Fruit fly (Drosophila melanogaster) whole organism, embryonic: ENCODE measurements around the gene sro.

Source experiments
- ATbp ChIP-seq: fragments of 200-800 bp; sonication (Bioruptor generic); optimal IDR thresholded peaks from 2 replicates; lab custom pipeline; 2017; ENCODE audit warnings: missing biosample characterization, mild to moderate bottlenecking, missing genetic modification characterization, missing genetic modification reagents
- Abd-B ChIP-seq: fragments of 200-800 bp; sonication (Bioruptor generic); optimal IDR thresholded peaks from 2 replicates; lab custom pipeline; 2018; ENCODE audit warnings: missing biosample characterization, mild to moderate bottlenecking, missing genetic modification characterization, moderate library complexity
- Antp ChIP-seq: fragments of 200-800 bp; sonication (Bioruptor generic); optimal IDR thresholded peaks from 3 replicates; lab custom pipeline; 2016; ENCODE audit warnings: missing biosample characterization, missing genetic modification characterization
- CG10321 ChIP-seq: fragments of 200-800 bp; sonication (Bioruptor generic); IDR thresholded peaks from 2 replicates; pipeline ENCODE4 v1.3.6; 2022; ENCODE audit warnings: missing biosample characterization, missing genetic modification characterization
- CG12155 ChIP-seq: fragments of 200-800 bp; sonication (Bioruptor generic); optimal IDR thresholded peaks from 3 replicates; lab custom pipeline; 2016; ENCODE audit warnings: missing biosample characterization, missing genetic modification characterization
- CG12236 ChIP-seq: fragments of 200-800 bp; sonication (Bioruptor generic); optimal IDR thresholded peaks from 2 replicates; lab custom pipeline; 2016; ENCODE audit warnings: missing biosample characterization, missing genetic modification characterization
- CG12942 ChIP-seq: fragments of 200-800 bp; sonication (Bioruptor generic); optimal IDR thresholded peaks from 3 replicates; lab custom pipeline; 2016; ENCODE audit warnings: missing biosample characterization, missing genetic modification characterization
- CG13123 ChIP-seq: fragments of 200-800 bp; sonication (Bioruptor generic); optimal IDR thresholded peaks from 2 replicates; lab custom pipeline; 2016; ENCODE audit warnings: missing biosample characterization, missing genetic modification characterization
- CG14860 ChIP-seq: fragments of 200-800 bp; sonication (Bioruptor generic); IDR thresholded peaks from 3 replicates; pipeline ENCODE4 v1.3.6; 2022; ENCODE audit warnings: missing biosample characterization, missing genetic modification characterization; ENCODE audit not compliant: partially characterized antibody
- CG15479 ChIP-seq: fragments of 200-800 bp; sonication (Bioruptor generic); optimal IDR thresholded peaks from 3 replicates; lab custom pipeline; 2019; ENCODE audit warnings: missing biosample characterization, mild to moderate bottlenecking, missing genetic modification characterization, moderate library complexity
- CG17328 ChIP-seq: fragments of 200-800 bp; sonication (Bioruptor generic); IDR thresholded peaks from 2 replicates; pipeline ENCODE4 v1.3.6; 2022; ENCODE audit warnings: missing biosample characterization, missing genetic modification characterization
- CG17359 ChIP-seq: fragments of 200-800 bp; sonication (Bioruptor generic); optimal IDR thresholded peaks from 3 replicates; lab custom pipeline; 2018; ENCODE audit warnings: missing biosample characterization, mild to moderate bottlenecking, missing genetic modification characterization, moderate library complexity
- CG17802 ChIP-seq: fragments of 200-800 bp; sonication (Bioruptor generic); optimal IDR thresholded peaks from 2 replicates; lab custom pipeline; 2018; ENCODE audit warnings: missing biosample characterization, mild to moderate bottlenecking, missing genetic modification characterization, moderate library complexity
- CG1832 ChIP-seq: fragments of 200-800 bp; sonication (Bioruptor generic); optimal IDR thresholded peaks from 2 replicates; lab custom pipeline; 2017; ENCODE audit warnings: missing biosample characterization, mild to moderate bottlenecking, missing genetic modification characterization, inconsistent platforms
- CG18599 ChIP-seq: fragments of 200-800 bp; sonication (Bioruptor generic); optimal IDR thresholded peaks from 3 replicates; lab custom pipeline; 2017; ENCODE audit warnings: missing biosample characterization, missing genetic modification characterization, mild to moderate bottlenecking, moderate library complexity, missing genetic modification reagents
- CG31224 ChIP-seq: fragments of 200-800 bp; sonication (Bioruptor generic); IDR thresholded peaks from 2 replicates; pipeline ENCODE4 v1.3.6; 2022; ENCODE audit warnings: missing biosample characterization, missing genetic modification characterization
- CG6683 ChIP-seq: fragments of 200-800 bp; sonication (Bioruptor generic); optimal IDR thresholded peaks from 2 replicates; lab custom pipeline; 2017; ENCODE audit warnings: missing biosample characterization, mild to moderate bottlenecking, missing genetic modification characterization, missing genetic modification reagents
- CG7357 ChIP-seq: fragments of 200-800 bp; sonication (Bioruptor generic); IDR thresholded peaks from 3 replicates; pipeline ENCODE4 v1.3.6; 2022; ENCODE audit warnings: missing biosample characterization, missing genetic modification characterization
- CG7839 ChIP-seq: fragments of 200-800 bp; sonication (Bioruptor generic); optimal IDR thresholded peaks from 3 replicates; lab custom pipeline; 2018; ENCODE audit warnings: missing biosample characterization, mild to moderate bottlenecking, missing genetic modification characterization, moderate library complexity
- CG8944 ChIP-seq: fragments of 200-800 bp; sonication (Bioruptor generic); optimal IDR thresholded peaks from 3 replicates; lab custom pipeline; 2016; ENCODE audit warnings: missing biosample characterization, missing genetic modification characterization
- CHES-1-like ChIP-seq: fragments of 200-800 bp; sonication (Bioruptor generic); optimal IDR thresholded peaks from 2 replicates; lab custom pipeline; 2016; ENCODE audit warnings: missing biosample characterization, missing genetic modification characterization
- Dad ChIP-seq: fragments of 200-800 bp; sonication (Bioruptor generic); optimal IDR thresholded peaks from 3 replicates; lab custom pipeline; 2016; ENCODE audit warnings: missing biosample characterization, missing genetic modification characterization
- Dip2 ChIP-seq: fragments of 200-800 bp; sonication (Bioruptor generic); IDR thresholded peaks from 2 replicates; pipeline ENCODE4 v1.3.6; 2022; ENCODE audit warnings: missing biosample characterization, missing genetic modification characterization
- Dp ChIP-seq: fragments of 200-800 bp; sonication (Bioruptor generic); optimal IDR thresholded peaks from 2 replicates; lab custom pipeline; 2018; ENCODE audit warnings: missing biosample characterization, mild to moderate bottlenecking, missing genetic modification characterization, moderate library complexity
- Eip74EF ChIP-seq, 2 experiments: fragments of 200-800 bp in 1 of 2; fragments of >200 bp in 1 of 2; sonication (Bioruptor generic) in 1 of 2; optimal IDR thresholded peaks; 2 replicates each; lab custom pipeline; 2017 to 2019; ENCODE audit warnings: missing biosample characterization in 2 of 2, missing genetic modification characterization in 2 of 2, mild to moderate bottlenecking in 1 of 2, moderate library complexity in 1 of 2
- Ets97D ChIP-seq: fragments of 200-800 bp; sonication (Bioruptor generic); optimal IDR thresholded peaks from 3 replicates; lab custom pipeline; 2016; ENCODE audit warnings: missing biosample characterization, missing genetic modification characterization
- HmgZ ChIP-seq: fragments of 200-800 bp; sonication (Bioruptor generic); optimal IDR thresholded peaks from 2 replicates; lab custom pipeline; 2018; ENCODE audit warnings: missing biosample characterization, mild to moderate bottlenecking, missing genetic modification characterization
- Hmx ChIP-seq: fragments of 200-800 bp; sonication (Bioruptor generic); optimal IDR thresholded peaks from 2 replicates; lab custom pipeline; 2016; ENCODE audit warnings: missing biosample characterization, missing genetic modification characterization
- Hr51 ChIP-seq, 2 experiments: fragments of 200-800 bp; sonication (Bioruptor generic); optimal IDR thresholded peaks; 2 replicates in 1 of 2; 3 replicates in 1 of 2; lab custom pipeline; 2016 to 2018; ENCODE audit warnings: missing biosample characterization in 2 of 2, missing genetic modification characterization in 2 of 2, mild to moderate bottlenecking in 1 of 2, moderate library complexity in 1 of 2
- NFAT ChIP-seq: fragments of 200-800 bp; sonication (Bioruptor generic); IDR thresholded peaks from 2 replicates; pipeline ENCODE4 v1.3.6; 2022; ENCODE audit warnings: missing biosample characterization, missing genetic modification characterization
- Nf-YA ChIP-seq: fragments of 200-800 bp; sonication (Bioruptor generic); IDR thresholded peaks from 2 replicates; pipeline ENCODE4 v1.3.6; 2022; ENCODE audit warnings: missing biosample characterization, missing genetic modification characterization
- Poxn ChIP-seq: fragments of 200-800 bp; sonication (Bioruptor generic); IDR thresholded peaks from 2 replicates; pipeline ENCODE4 v1.3.6; 2022; ENCODE audit warnings: missing biosample characterization, missing genetic modification characterization
- TFAM ChIP-seq: fragments of 200-800 bp; sonication (Bioruptor generic); optimal IDR thresholded peaks from 2 replicates; lab custom pipeline; 2017; ENCODE audit warnings: missing biosample characterization, missing genetic modification characterization, inconsistent platforms
- bsh ChIP-seq, 2 experiments: fragments of 200-800 bp; sonication (Bioruptor generic); optimal IDR thresholded peaks; 2 replicates each; lab custom pipeline; 2017 to 2018; ENCODE audit warnings: mild to moderate bottlenecking in 2 of 2, missing biosample characterization in 2 of 2, missing genetic modification characterization in 2 of 2, moderate library complexity in 1 of 2
- chn ChIP-seq: fragments of 200-800 bp; sonication (Bioruptor generic); optimal IDR thresholded peaks from 2 replicates; lab custom pipeline; 2016; ENCODE audit warnings: missing biosample characterization, missing genetic modification characterization
- danr ChIP-seq: fragments of 200-800 bp; sonication (Bioruptor generic); IDR thresholded peaks from 2 replicates; pipeline ENCODE4 v1.3.6; 2022; ENCODE audit warnings: missing biosample characterization, missing genetic modification characterization
- dm ChIP-seq: fragments of 200-800 bp; sonication (Bioruptor generic); optimal IDR thresholded peaks from 3 replicates; lab custom pipeline; 2016; ENCODE audit warnings: missing biosample characterization, missing genetic modification characterization
- kay ChIP-seq: fragments of 200-800 bp; sonication (Bioruptor generic); optimal IDR thresholded peaks from 2 replicates; lab custom pipeline; 2016; ENCODE audit warnings: missing biosample characterization, missing genetic modification characterization
- nau ChIP-seq: fragments of 200-800 bp; sonication (Bioruptor generic); optimal IDR thresholded peaks from 3 replicates; lab custom pipeline; 2017; ENCODE audit warnings: missing biosample characterization, mild to moderate bottlenecking, missing genetic modification characterization, missing genetic modification reagents
- nerfin-2 ChIP-seq: fragments of 200-800 bp; sonication (Bioruptor generic); IDR thresholded peaks from 2 replicates; pipeline ENCODE4 v1.3.6; 2022; ENCODE audit warnings: missing biosample characterization, missing genetic modification characterization; ENCODE audit not compliant: partially characterized antibody
- pho ChIP-seq: fragments of 200-800 bp; sonication (Bioruptor generic); optimal IDR thresholded peaks from 2 replicates; lab custom pipeline; 2016; ENCODE audit warnings: missing biosample characterization, missing genetic modification characterization
- repo ChIP-seq: fragments of 200-800 bp; sonication (Bioruptor generic); optimal IDR thresholded peaks from 2 replicates; lab custom pipeline; 2016; ENCODE audit warnings: missing biosample characterization, missing genetic modification characterization
- sc ChIP-seq, 3 experiments: fragments of >200 bp in 2 of 3; fragments of 200-800 bp in 1 of 3; sonication (Bioruptor generic) in 1 of 3; optimal IDR thresholded peaks; 2 replicates in 2 of 3; 3 replicates in 1 of 3; lab custom pipeline; 2017; ENCODE audit warnings: mild to moderate bottlenecking in 1 of 3, missing biosample characterization in 1 of 3, missing genetic modification characterization in 1 of 3, missing genetic modification reagents in 1 of 3
- sima ChIP-seq: fragments of 200-800 bp; sonication (Bioruptor generic); optimal IDR thresholded peaks from 2 replicates; lab custom pipeline; 2016; ENCODE audit warnings: missing biosample characterization, missing genetic modification characterization
- so ChIP-seq: fragments of 200-800 bp; sonication (Bioruptor generic); IDR thresholded peaks from 3 replicates; pipeline ENCODE4 v1.3.6; 2022; ENCODE audit warnings: missing biosample characterization, missing genetic modification characterization
- sug ChIP-seq: fragments of 200-800 bp; optimal IDR thresholded peaks from 2 replicates; lab custom pipeline; 2019; ENCODE audit warnings: missing biosample characterization, mild to moderate bottlenecking, missing genetic modification characterization, moderate library complexity
- tin ChIP-seq: fragments of 200-800 bp; sonication (Bioruptor generic); optimal IDR thresholded peaks from 3 replicates; lab custom pipeline; 2016; ENCODE audit warnings: missing biosample characterization, missing genetic modification characterization
- tio ChIP-seq: fragments of 200-800 bp; sonication (Bioruptor generic); optimal IDR thresholded peaks from 2 replicates; lab custom pipeline; 2017; ENCODE audit warnings: missing biosample characterization, missing genetic modification characterization, inconsistent platforms
- zen ChIP-seq: fragments of 200-800 bp; sonication (Bioruptor generic); optimal IDR thresholded peaks from 3 replicates; lab custom pipeline; 2018; ENCODE audit warnings: missing biosample characterization, mild to moderate bottlenecking, missing genetic modification characterization, moderate library complexity

Gene sro

DNA sequence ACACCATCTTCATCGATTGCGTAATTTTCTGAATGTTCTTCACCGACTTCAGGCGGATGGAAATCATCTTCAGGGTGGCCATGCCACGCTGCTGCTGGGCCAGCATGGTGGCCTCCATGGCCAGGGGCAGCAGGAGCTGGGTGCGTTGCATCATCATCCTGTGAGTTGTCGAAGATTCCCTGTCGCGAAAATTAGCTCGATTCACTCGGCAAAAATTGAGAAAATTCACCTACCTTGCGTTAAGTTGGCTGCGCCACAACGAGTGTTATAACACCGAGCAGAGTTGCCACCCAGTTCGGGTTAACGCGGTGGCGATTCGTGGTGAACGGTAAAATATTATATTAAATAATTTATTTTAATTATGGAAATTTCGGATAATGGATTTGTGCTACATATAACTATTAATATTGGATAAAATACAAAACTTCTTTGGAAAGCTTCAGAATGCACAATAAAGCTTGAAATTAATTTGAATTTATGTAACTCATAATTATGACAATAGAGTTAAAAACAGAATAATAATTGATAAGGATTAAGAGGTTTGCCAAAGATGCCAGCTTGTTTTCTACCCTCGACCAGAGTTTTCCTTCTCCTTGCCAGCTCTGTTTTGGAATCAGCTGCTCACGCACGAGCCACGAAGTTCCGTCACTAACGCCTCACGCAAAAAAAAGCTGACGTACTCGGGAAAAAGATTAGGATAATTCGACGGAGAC, 45.6 kb upstream of the sro start, which contains the start of the genes ATPsyngamma and yata (continued):
- TF ChIP-seq CG12942 (no peak), sug (tag; lab: Kevin White, UChicago) (peak; percentile 54), danr (GFP tag; lab: Robert Waterston, UW) (no peak), CG1832 (GFP tag; lab: Kevin White, UChicago) (no peak), CG12236 (no peak), CG18599 (GFP tag; lab: Kevin White, UChicago) (no peak), Abd-B (GFP tag; lab: Kevin White, UChicago) (peak; percentile 63), CG15479 (GFP tag; lab: Kevin White, UChicago) (peak; percentile 11), so (GFP tag; lab: Robert Waterston, UW) (no peak), ATbp (GFP tag; lab: Kevin White, UChicago) (peak; percentile 4), TFAM (no peak), CG7839 (no peak), CG14860 (GFP tag; lab: Robert Waterston, UW) (peak; percentile 22; the same call in 1 of the 3 replicates), NFAT (GFP tag; lab: Robert Waterston, UW) (no peak), kay (no peak), Dp (GFP tag; lab: Kevin White, UChicago) (peak; percentile 8), CG12155 (peak; percentile 39), CG10321 (no peak), Hmx (no peak), tin (GFP tag; lab: Kevin White, UChicago) (peak; percentile 31), Poxn (GFP tag; lab: Robert Waterston, UW) (no peak), sima (no peak), zen (tag; lab: Kevin White, UChicago) (peak; percentile 36), Ets97D (GFP tag; lab: Kevin White, UChicago) (peak; percentile 40), tio (GFP tag; lab: Kevin White, UChicago) (no peak), CG7357 (GFP tag; lab: Robert Waterston, UW) (no peak), bsh (GFP tag; optimal IDR thresholded peaks at IDR 0.05; lab: Kevin White, UChicago) (no peak), pho (GFP tag; lab: Kevin White, UChicago) (no peak), CG6683 (GFP tag; lab: Kevin White, UChicago) (no peak), CG13123 (GFP tag; lab: Kevin White, UChicago) (no peak), Antp (no peak), chn (no peak), nerfin-2 (GFP tag; lab: Robert Waterston, UW) (0 out of 2 replicates have a peak, but pooled peaks have one; percentile 30), Dip2 (GFP tag; lab: Robert Waterston, UW) (no peak), dm (GFP tag; lab: Kevin White, UChicago) (no peak), Nf-YA (GFP tag; lab: Robert Waterston, UW) (no peak), Dad (GFP tag; lab: Kevin White, UChicago) (no peak), sc (optimal IDR thresholded peaks at IDR 0.05; lab: Kevin White, UChicago) (no peak), sc (GFP tag; optimal IDR thresholded peaks at IDR 0.05; lab: Kevin White, UChicago) (no peak), Eip74EF (GFP tag; optimal IDR thresholded peaks at IDR 0.05; lab: Kevin White, UChicago) (no peak), CG31224 (GFP tag; lab: Robert Waterston, UW) (no peak), nau (GFP tag; lab: Kevin White, UChicago) (no peak), Hr51 (GFP tag; optimal IDR thresholded peaks at IDR 0.05; lab: Kevin White, UChicago) (no peak), CG17328 (GFP tag; lab: Robert Waterston, UW) (no peak), CG17359 (peak; percentile 38), CG17802 (tag; lab: Kevin White, UChicago) (no peak), CHES-1-like (GFP tag; lab: Kevin White, UChicago) (no peak), CG8944 (GFP tag; lab: Kevin White, UChicago) (no peak), repo (no peak), HmgZ (tag; lab: Kevin White, UChicago) (no peak)
